Fruit fly (Drosophila melanogaster): ENCODE data around the gene CG34355.

DNA sequence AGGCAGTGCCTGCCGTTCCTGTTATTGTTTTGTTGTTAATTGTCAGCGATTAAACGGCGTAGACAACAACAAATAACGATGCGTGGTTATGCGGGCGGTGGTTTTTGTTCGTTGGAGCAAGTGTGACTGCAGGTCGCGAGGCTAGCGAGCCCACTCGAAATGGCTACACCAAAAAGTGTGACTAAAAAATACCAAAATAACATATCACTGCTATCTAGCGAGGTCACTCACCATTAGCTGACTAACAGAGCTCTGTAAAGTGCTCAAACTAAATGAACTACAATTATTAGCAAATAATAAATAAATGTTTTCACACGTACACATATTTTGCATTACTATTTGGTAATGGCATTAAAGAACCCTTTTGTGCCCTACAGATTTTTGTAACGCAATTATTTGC lies 86.3 kb downstream of the CG34355 start, which contains the start of gene Pli:
- TF ChIP-seq CTCF (optimal IDR thresholded peaks at IDR 0.05) (peak; percentile 59 to 63), CG8478 (optimal IDR thresholded peaks at IDR 0.05) (no peak)
